Fruit fly (Drosophila melanogaster) whole organism, wandering third instar larva: ENCODE measurements around the gene CG12123.

ENCODE experiments used
- GATAd ChIP-seq: sonication (Bioruptor generic); optimal IDR thresholded peaks from 2 replicates; lab custom pipeline; 2016; ENCODE audit warnings: missing biosample characterization, missing genetic modification characterization
- Mio ChIP-seq: sonication (Bioruptor generic); optimal IDR thresholded peaks from 2 replicates; lab custom pipeline; 2016; ENCODE audit warnings: missing biosample characterization, missing genetic modification characterization
- N ChIP-seq: fragments of >200 bp; optimal IDR thresholded peaks from 2 replicates; lab custom pipeline; 2018; ENCODE audit warnings: missing biosample characterization, missing external identifiers, missing genetic modification characterization
- brk ChIP-seq: fragments of 200-800 bp; sonication (Bioruptor generic); optimal IDR thresholded peaks from 2 replicates; lab custom pipeline; 2016; ENCODE audit warnings: missing biosample characterization, mild to moderate bottlenecking, missing genetic modification characterization
- h ChIP-seq: fragments of 200-800 bp; sonication (Bioruptor generic); optimal IDR thresholded peaks from 3 replicates; lab custom pipeline; 2016; ENCODE audit warnings: missing biosample characterization, mild to moderate bottlenecking, missing genetic modification characterization
- rgr ChIP-seq: fragments of 200-800 bp; sonication (Bioruptor generic); optimal IDR thresholded peaks from 3 replicates; lab custom pipeline; 2016; ENCODE audit warnings: missing biosample characterization, mild to moderate bottlenecking, missing genetic modification characterization
- usp ChIP-seq: fragments of >200 bp; optimal IDR thresholded peaks from 2 replicates; lab custom pipeline; 2017; ENCODE audit warnings: missing biosample characterization, missing genetic modification characterization

DNA sequence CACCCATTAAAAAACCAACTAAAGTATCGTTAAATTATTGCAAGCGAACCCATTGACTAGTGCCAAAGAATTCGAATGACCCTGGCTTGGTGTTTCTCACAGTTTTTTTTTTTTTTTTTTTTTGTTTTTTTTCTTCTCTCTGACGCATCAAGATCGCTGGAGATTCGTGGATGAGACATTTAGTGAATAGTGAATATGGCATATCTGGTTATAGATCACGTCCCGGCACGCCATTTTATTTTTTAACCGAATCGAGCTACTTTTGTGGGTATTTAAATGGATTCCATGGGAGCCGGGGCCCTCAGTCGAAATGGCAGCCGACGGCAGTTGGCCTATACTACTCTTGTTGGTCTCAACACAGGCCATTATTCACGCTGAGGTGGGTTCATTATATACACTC, 34.7 kb upstream of the CG12123 start, which contains the start of gene Cp7Fc:
- no peak for TF ChIP-seq rgr (GFP tag; lab: Kevin White, UChicago)
- TF ChIP-seq usp (GFP tag; lab: Kevin White, UChicago) = no peak
- TF ChIP-seq brk (GFP tag; lab: Kevin White, UChicago) = no peak
- TF ChIP-seq Mio (GFP tag; lab: Kevin White, UChicago) = no peak
- no peak for TF ChIP-seq N (GFP tag; lab: Kevin White, UChicago)
- TF ChIP-seq h (GFP tag; lab: Kevin White, UChicago) = no peak
- TF ChIP-seq GATAd = no peak
